Worm (Caenorhabditis elegans) whole organism, mixed stage, embryonic: ENCODE measurements around the gene F08H9.3.

ENCODE experiments used
- elt-3 ChIP-seq: fragments of 150-350 bp; optimal IDR thresholded peaks from 2 replicates; lab custom pipeline; 2014; ENCODE audit warnings: missing biosample characterization, missing genetic modification characterization
- mls-2 ChIP-seq: sonication (generic microtip); optimal IDR thresholded peaks from 2 replicates; lab custom pipeline; 2016; ENCODE audit warnings: mild to moderate bottlenecking, missing genetic modification characterization, moderate library complexity, missing compliant biosample characterization
- nhr-237 ChIP-seq: fragments of 150-350 bp; optimal IDR thresholded peaks from 2 replicates; lab custom pipeline; 2014; ENCODE audit warnings: missing biosample characterization, missing genetic modification characterization
- ztf-11 ChIP-seq: fragments of 150-350 bp; optimal IDR thresholded peaks from 2 replicates; lab custom pipeline; 2014; ENCODE audit warnings: missing biosample characterization, missing genetic modification characterization

- TF ChIP-seq mls-2 (no peak), nhr-237 (tag; lab: Kevin White, UChicago) (no peak), elt-3 (tag; lab: Kevin White, UChicago) (no peak), ztf-11 (tag; lab: Kevin White, UChicago) (no peak)
Measured at ce11 chrV:14503065-14503464, 39.9 kb upstream of the F08H9.3 start.
